Worm (Caenorhabditis elegans) whole organism, L3 larva: ENCODE data around the gene srt-7.

Experiments used
- R02D3.7 ChIP-seq: fragments of 150-350 bp; optimal IDR thresholded peaks from 2 replicates; lab custom pipeline; 2014; ENCODE audit warnings: missing biosample characterization, missing genetic modification characterization
- ZK546.5 ChIP-seq: sonication (generic microtip); optimal IDR thresholded peaks from 2 replicates; lab custom pipeline; 2017; ENCODE audit warnings: missing biosample characterization, missing genetic modification characterization
- aly-2 ChIP-seq: fragments of 150-350 bp; optimal IDR thresholded peaks from 2 replicates; lab custom pipeline; 2014; ENCODE audit warnings: missing biosample characterization, missing genetic modification characterization
- ama-1 ChIP-seq: fragments of 150-350 bp; optimal IDR thresholded peaks from 2 replicates; lab custom pipeline; 2018
- ceh-16 ChIP-seq: sonication (generic microtip); optimal IDR thresholded peaks from 2 replicates; lab custom pipeline; 2017; ENCODE audit warnings: missing biosample characterization, missing genetic modification characterization
- ceh-82 ChIP-seq: fragments of 150-350 bp; optimal IDR thresholded peaks from 2 replicates; lab custom pipeline; 2014; ENCODE audit warnings: missing biosample characterization, missing genetic modification characterization
- egl-5 ChIP-seq: fragments of 150-350 bp; optimal IDR thresholded peaks from 2 replicates; lab custom pipeline; 2017; ENCODE audit warnings: missing biosample characterization, missing genetic modification reagents, missing genetic modification characterization, inconsistent platforms
- elt-2 ChIP-seq: sonication (generic microtip); optimal IDR thresholded peaks from 2 replicates; lab custom pipeline; 2016; ENCODE audit warnings: missing genetic modification reagents, mild to moderate bottlenecking, missing genetic modification characterization, missing compliant biosample characterization
- eor-1 ChIP-seq, 2 experiments: fragments of 150-350 bp; optimal IDR thresholded peaks; 2 replicates each; lab custom pipeline; 2014 to 2018; ENCODE audit warnings: missing biosample characterization in 2 of 2, missing genetic modification characterization in 2 of 2
- fkh-10 ChIP-seq: sonication (generic microtip); optimal IDR thresholded peaks from 2 replicates; lab custom pipeline; 2017; ENCODE audit warnings: missing biosample characterization, missing genetic modification reagents, missing genetic modification characterization
- fkh-2 ChIP-seq: fragments of 150-350 bp; optimal IDR thresholded peaks from 2 replicates; lab custom pipeline; 2014; ENCODE audit warnings: missing biosample characterization, missing genetic modification reagents, missing genetic modification characterization
- fos-1 ChIP-seq: fragments of 150-350 bp; optimal IDR thresholded peaks from 2 replicates; lab custom pipeline; 2014; ENCODE audit warnings: missing biosample characterization, missing genetic modification characterization
- hmg-11 ChIP-seq: sonication (generic microtip); optimal IDR thresholded peaks from 2 replicates; lab custom pipeline; 2016; ENCODE audit warnings: missing genetic modification characterization, missing compliant biosample characterization
- jun-1 ChIP-seq: fragments of 150-350 bp; optimal IDR thresholded peaks from 2 replicates; lab custom pipeline; 2014; ENCODE audit warnings: missing biosample characterization, missing genetic modification reagents, missing genetic modification characterization
- lin-15B ChIP-seq: fragments of 150-350 bp; optimal IDR thresholded peaks from 2 replicates; lab custom pipeline; 2014; ENCODE audit warnings: missing biosample characterization, missing genetic modification characterization
- lin-39 ChIP-seq: fragments of 150-350 bp; optimal IDR thresholded peaks from 2 replicates; lab custom pipeline; 2018; ENCODE audit warnings: missing biosample characterization, missing genetic modification reagents, missing genetic modification characterization
- mdl-1 ChIP-seq: fragments of 150-350 bp; optimal IDR thresholded peaks from 2 replicates; lab custom pipeline; 2014; ENCODE audit warnings: missing biosample characterization, missing genetic modification characterization
- mml-1 ChIP-seq: fragments of 150-350 bp; sonication (generic microtip); optimal IDR thresholded peaks from 3 replicates; lab custom pipeline; 2014; ENCODE audit warnings: missing biosample characterization, missing genetic modification characterization
- nfya-1 ChIP-seq: sonication (generic microtip); optimal IDR thresholded peaks from 2 replicates; lab custom pipeline; 2017; ENCODE audit warnings: missing genetic modification characterization, mild to moderate bottlenecking, missing compliant biosample characterization, antibody characterized with exemption, moderate library complexity; ENCODE audit not compliant: insufficient read depth
- nhr-11 ChIP-seq: fragments of 150-350 bp; optimal IDR thresholded peaks from 2 replicates; lab custom pipeline; 2014; ENCODE audit warnings: missing biosample characterization, missing genetic modification characterization
- nhr-25 ChIP-seq: sonication (generic microtip); optimal IDR thresholded peaks from 2 replicates; lab custom pipeline; 2017; ENCODE audit warnings: missing biosample characterization, missing genetic modification characterization
- nhr-28 ChIP-seq: fragments of 150-350 bp; optimal IDR thresholded peaks from 2 replicates; lab custom pipeline; 2014; ENCODE audit warnings: missing biosample characterization, missing genetic modification characterization
- nhr-43 ChIP-seq: sonication (generic microtip); optimal IDR thresholded peaks from 2 replicates; lab custom pipeline; 2016; ENCODE audit warnings: mild to moderate bottlenecking, missing genetic modification characterization, missing compliant biosample characterization; ENCODE audit not compliant: poor library complexity, severe bottlenecking
- nhr-76 ChIP-seq: fragments of 150-350 bp; sonication (generic microtip); optimal IDR thresholded peaks from 5 replicates; lab custom pipeline; 2014; ENCODE audit warnings: missing biosample characterization, missing genetic modification characterization
- pqm-1 ChIP-seq: fragments of 150-350 bp; optimal IDR thresholded peaks from 2 replicates; lab custom pipeline; 2017; ENCODE audit warnings: missing biosample characterization, missing genetic modification characterization, inconsistent platforms
- sea-2 ChIP-seq: fragments of 150-350 bp; sonication (generic microtip); optimal IDR thresholded peaks from 4 replicates; lab custom pipeline; 2014; ENCODE audit warnings: missing biosample characterization, missing genetic modification reagents, missing genetic modification characterization
- skn-1 ChIP-seq: fragments of 150-350 bp; optimal IDR thresholded peaks from 2 replicates; lab custom pipeline; 2014; ENCODE audit warnings: missing biosample characterization, missing genetic modification characterization
- snpc-4 ChIP-seq: fragments of 150-350 bp; optimal IDR thresholded peaks from 2 replicates; lab custom pipeline; 2014; ENCODE audit warnings: missing biosample characterization, missing genetic modification characterization
- tbx-2 ChIP-seq: sonication (generic microtip); optimal IDR thresholded peaks from 2 replicates; lab custom pipeline; 2016; ENCODE audit warnings: mild to moderate bottlenecking, missing genetic modification characterization, missing compliant biosample characterization
- unc-39 ChIP-seq: sonication (generic microtip); optimal IDR thresholded peaks from 4 replicates; lab custom pipeline; 2017; ENCODE audit warnings: missing biosample characterization, missing genetic modification characterization
- unc-62 ChIP-seq: fragments of 150-350 bp; sonication (generic microtip); optimal IDR thresholded peaks from 4 replicates; lab custom pipeline; 2014; ENCODE audit warnings: missing biosample characterization, missing genetic modification reagents, missing genetic modification characterization
- zag-1 ChIP-seq: fragments of 150-350 bp; optimal IDR thresholded peaks from 2 replicates; lab custom pipeline; 2014; ENCODE audit warnings: missing biosample characterization, missing genetic modification characterization
- ztf-4 ChIP-seq: fragments of 150-350 bp; optimal IDR thresholded peaks from 2 replicates; lab custom pipeline; 2014; ENCODE audit warnings: missing biosample characterization, missing genetic modification characterization

Gene srt-7

ce11 chrV:3118167-3118566 is 36.6 kb downstream of the srt-7 start, which contains the start of gene clec-210:
Gene clec-210 (plus strand): TSS chrV:3118377.
- TF ChIP-seq unc-39 (no peak), elt-2 (tag; lab: Kevin White, UChicago) (peak; percentile 55), pqm-1 (peak; percentile 42), fos-1 (tag; lab: Kevin White, UChicago) (no peak), tbx-2 (tag; lab: Kevin White, UChicago) (no peak), nfya-1 (tag; lab: Kevin White, UChicago) (no peak), ceh-82 (tag; lab: Kevin White, UChicago) (no peak)
- TF ChIP-seq, all 47 proteins: peak for 2

ce11 chrV:3119185-3119584 is 37.6 kb downstream of the srt-7 start:
- no peak for TF ChIP-seq unc-62
- TF ChIP-seq pqm-1, result peak; percentile 19
- no peak for TF ChIP-seq egl-5 (tag; lab: Kevin White, UChicago)
- peak; percentile 47 for TF ChIP-seq elt-2 (tag; lab: Kevin White, UChicago)
- no peak for TF ChIP-seq ceh-16 (tag; lab: Kevin White, UChicago)
- TF ChIP-seq, all 47 proteins: peak for 2

- TF ChIP-seq sea-2 (GFP tag; lab: Kevin White, UChicago), result no peak
- no peak for TF ChIP-seq ZK546.5 (tag; lab: Kevin White, UChicago)
- no peak for TF ChIP-seq unc-62
- no peak for TF ChIP-seq pqm-1
- no peak for TF ChIP-seq mdl-1 (tag; lab: Kevin White, UChicago)
- no peak for TF ChIP-seq ztf-4
- no peak for TF ChIP-seq nfya-1 (tag; lab: Kevin White, UChicago)
- TF ChIP-seq snpc-4 (tag; lab: Kevin White, UChicago), result no peak
- TF ChIP-seq nhr-43 (tag; lab: Kevin White, UChicago), result no peak
- TF ChIP-seq jun-1 (tag; lab: Kevin White, UChicago), result no peak
- TF ChIP-seq fkh-10 (GFP tag; lab: Kevin White, UChicago), result no peak
- TF ChIP-seq lin-39 (tag; lab: Kevin White, UChicago), result no peak
- no peak for TF ChIP-seq eor-1 (tag; optimal IDR thresholded peaks at IDR 0.05; lab: Kevin White, UChicago)
- no peak for TF ChIP-seq fos-1 (tag; lab: Kevin White, UChicago)
- TF ChIP-seq elt-2 (tag; lab: Kevin White, UChicago), result no peak
- no peak for TF ChIP-seq nhr-25 (tag; lab: Kevin White, UChicago)
- no peak for TF ChIP-seq zag-1
Observed at ce11 chrV:3121743-3122142, 40.2 kb downstream of the srt-7 start, which contains the start of gene srt-56. Gene srt-56 (minus strand): TSS chrV:3121843.

ce11 chrV:3122403-3122802 is 40.8 kb downstream of the srt-7 start:
- TF ChIP-seq nhr-28 (no peak), R02D3.7 (tag; lab: Kevin White, UChicago) (no peak), unc-39 (no peak), hmg-11 (tag; lab: Kevin White, UChicago) (no peak), elt-2 (tag; lab: Kevin White, UChicago) (no peak), unc-62 (no peak), aly-2 (tag; lab: Kevin White, UChicago) (no peak), lin-39 (tag; lab: Kevin White, UChicago) (no peak), nhr-76 (tag; lab: Kevin White, UChicago) (no peak)
- TF ChIP-seq, all 47 proteins: peak for 0

ce11 chrV:3124912-3125311 is 43.3 kb downstream of the srt-7 start, which contains the start of gene Y73C8C.12:
Gene Y73C8C.12 (plus strand): TSS chrV:3125212.
- TF ChIP-seq ztf-4, result no peak

- TF ChIP-seq lin-39 (tag; lab: Kevin White, UChicago), result no peak
- TF ChIP-seq elt-2 (tag; lab: Kevin White, UChicago), result peak; percentile 6
Observed at ce11 chrV:3127670-3128069, 46.1 kb downstream of the srt-7 start, which contains the start of gene Y73C8C.10. Gene Y73C8C.10 (minus strand): TSS chrV:3127770.

- TF ChIP-seq ceh-16 (tag; lab: Kevin White, UChicago) (no peak), skn-1 (tag; lab: Kevin White, UChicago) (no peak), unc-39 (no peak), ztf-4 (no peak), elt-2 (tag; lab: Kevin White, UChicago) (no peak), lin-15B (tag; lab: Kevin White, UChicago) (no peak), ama-1 (lab: Kevin White, UChicago) (no peak), nhr-11 (tag; lab: Kevin White, UChicago) (no peak), mml-1 (tag; lab: Kevin White, UChicago) (no peak), fkh-2 (tag; lab: Kevin White, UChicago) (no peak), nhr-25 (tag; lab: Kevin White, UChicago) (no peak)
Observed at ce11 chrV:3128803-3129202, 47.2 kb downstream of the srt-7 start, which contains the start of gene tat-6. Gene tat-6 (plus strand): TSS chrV:3129103.
